Fruit fly (Drosophila melanogaster) whole organism, embryonic: ENCODE measurements around the gene Set2.

Experiments used
- Abd-B ChIP-seq: fragments of 200-800 bp; sonication (Bioruptor generic); optimal IDR thresholded peaks from 2 replicates; lab custom pipeline; 2018; ENCODE audit warnings: missing biosample characterization, mild to moderate bottlenecking, missing genetic modification characterization, moderate library complexity
- CG10565 ChIP-seq: fragments of 200-800 bp; sonication (Bioruptor generic); optimal IDR thresholded peaks from 3 replicates; lab custom pipeline; 2016; ENCODE audit warnings: missing biosample characterization, mild to moderate bottlenecking, missing genetic modification characterization
- CG11093 ChIP-seq: fragments of 200-800 bp; sonication (Bioruptor generic); IDR thresholded peaks from 3 replicates; pipeline ENCODE4 v1.3.6; 2022; ENCODE audit warnings: missing biosample characterization, missing genetic modification characterization
- CG11560 ChIP-seq: fragments of 200-800 bp; sonication (Bioruptor generic); IDR thresholded peaks from 3 replicates; pipeline ENCODE4 v1.3.6; 2022; ENCODE audit warnings: missing biosample characterization, missing genetic modification characterization
- CG13775 ChIP-seq: fragments of 200-800 bp; sonication (Bioruptor generic); optimal IDR thresholded peaks from 3 replicates; lab custom pipeline; 2017; ENCODE audit warnings: missing biosample characterization, mild to moderate bottlenecking, missing genetic modification characterization
- CG15011 ChIP-seq: fragments of 200-800 bp; sonication (Bioruptor generic); optimal IDR thresholded peaks from 3 replicates; lab custom pipeline; 2018; ENCODE audit warnings: missing biosample characterization, mild to moderate bottlenecking, missing genetic modification characterization
- CG17568 ChIP-seq: fragments of 200-800 bp; sonication (Bioruptor generic); optimal IDR thresholded peaks from 2 replicates; lab custom pipeline; 2018; ENCODE audit warnings: missing biosample characterization, mild to moderate bottlenecking, missing genetic modification characterization, moderate library complexity
- CG17612 ChIP-seq: fragments of 200-800 bp; sonication (Bioruptor generic); IDR thresholded peaks from 2 replicates; pipeline ENCODE4 v1.3.6; 2022; ENCODE audit warnings: missing biosample characterization, missing genetic modification characterization
- CG17802 ChIP-seq: fragments of 200-800 bp; sonication (Bioruptor generic); optimal IDR thresholded peaks from 2 replicates; lab custom pipeline; 2018; ENCODE audit warnings: missing biosample characterization, mild to moderate bottlenecking, missing genetic modification characterization, moderate library complexity
- CG1792 ChIP-seq: fragments of 200-800 bp; sonication (Bioruptor generic); optimal IDR thresholded peaks from 2 replicates; lab custom pipeline; 2016; ENCODE audit warnings: missing biosample characterization, missing genetic modification characterization
- CG30020 ChIP-seq: fragments of 200-800 bp; optimal IDR thresholded peaks from 2 replicates; lab custom pipeline; 2019; ENCODE audit warnings: missing biosample characterization, mild to moderate bottlenecking, missing genetic modification characterization, moderate library complexity
- CG30403 ChIP-seq: fragments of 200-800 bp; sonication (Bioruptor generic); optimal IDR thresholded peaks from 3 replicates; lab custom pipeline; 2016; ENCODE audit warnings: missing biosample characterization, missing genetic modification characterization
- CG31224 ChIP-seq: fragments of 200-800 bp; sonication (Bioruptor generic); IDR thresholded peaks from 2 replicates; pipeline ENCODE4 v1.3.6; 2022; ENCODE audit warnings: missing biosample characterization, missing genetic modification characterization
- CG32767 ChIP-seq: fragments of 200-800 bp; sonication (Bioruptor generic); IDR thresholded peaks from 2 replicates; pipeline ENCODE4 v1.3.6; 2022; ENCODE audit warnings: missing biosample characterization, missing genetic modification characterization
- CG3838 ChIP-seq: fragments of 200-800 bp; sonication (Bioruptor generic); optimal IDR thresholded peaks from 3 replicates; lab custom pipeline; 2016; ENCODE audit warnings: missing biosample characterization, missing genetic modification characterization
- CG3847 ChIP-seq: fragments of 200-800 bp; sonication (Bioruptor generic); IDR thresholded peaks from 2 replicates; pipeline ENCODE4 v1.3.6; 2022; ENCODE audit warnings: missing biosample characterization, missing genetic modification characterization
- CG4707 ChIP-seq: fragments of 200-800 bp; sonication (Bioruptor generic); optimal IDR thresholded peaks from 2 replicates; lab custom pipeline; 2018; ENCODE audit warnings: missing biosample characterization, mild to moderate bottlenecking, missing genetic modification characterization, moderate library complexity
- CG4730 ChIP-seq: fragments of 200-800 bp; sonication (Bioruptor generic); IDR thresholded peaks from 2 replicates; pipeline ENCODE4 v1.3.6; 2022; ENCODE audit warnings: missing biosample characterization, missing genetic modification characterization
- CG5245 ChIP-seq: fragments of 200-800 bp; sonication (Bioruptor generic); optimal IDR thresholded peaks from 3 replicates; lab custom pipeline; 2016; ENCODE audit warnings: missing biosample characterization, missing genetic modification characterization
- CG7928 ChIP-seq: fragments of 200-800 bp; sonication (Bioruptor generic); optimal IDR thresholded peaks from 2 replicates; lab custom pipeline; 2017; ENCODE audit warnings: missing biosample characterization, mild to moderate bottlenecking, missing genetic modification characterization
- CG8765 ChIP-seq: fragments of 200-800 bp; sonication (Bioruptor generic); IDR thresholded peaks from 2 replicates; pipeline ENCODE4 v1.3.6; 2022; ENCODE audit warnings: missing biosample characterization, missing genetic modification characterization
- CTCF ChIP-seq: fragments of 200-800 bp; sonication (Bioruptor generic); optimal IDR thresholded peaks from 2 replicates; lab custom pipeline; 2017; ENCODE audit warnings: missing biosample characterization, mild to moderate bottlenecking, missing genetic modification characterization, moderate library complexity
- Chrac-16 ChIP-seq: fragments of 200-800 bp; sonication (Bioruptor generic); optimal IDR thresholded peaks from 3 replicates; lab custom pipeline; 2016; ENCODE audit warnings: missing biosample characterization, missing genetic modification characterization
- Dll ChIP-seq: fragments of 200-800 bp; sonication (Bioruptor generic); IDR thresholded peaks from 4 replicates; pipeline ENCODE4 v1.3.6; 2022; ENCODE audit warnings: missing biosample characterization, missing genetic modification characterization; ENCODE audit not compliant: partially characterized antibody
- E2f1 ChIP-seq: fragments of 200-800 bp; sonication (Bioruptor generic); IDR thresholded peaks from 2 replicates; pipeline ENCODE4 v1.3.6; 2022; ENCODE audit warnings: missing biosample characterization, missing genetic modification characterization
- ERR ChIP-seq: fragments of 200-800 bp; sonication (Bioruptor generic); optimal IDR thresholded peaks from 2 replicates; lab custom pipeline; 2016; ENCODE audit warnings: missing biosample characterization, missing genetic modification characterization
- Eip74EF ChIP-seq, 2 experiments: fragments of 200-800 bp in 1 of 2; fragments of >200 bp in 1 of 2; sonication (Bioruptor generic) in 1 of 2; optimal IDR thresholded peaks; 2 replicates each; lab custom pipeline; 2017 to 2019; ENCODE audit warnings: missing biosample characterization in 2 of 2, missing genetic modification characterization in 2 of 2, mild to moderate bottlenecking in 1 of 2, moderate library complexity in 1 of 2
- Fer3 ChIP-seq: fragments of 200-800 bp; sonication (Bioruptor generic); optimal IDR thresholded peaks from 2 replicates; lab custom pipeline; 2018; ENCODE audit warnings: missing biosample characterization, mild to moderate bottlenecking, missing genetic modification characterization, moderate library complexity
- HHEX ChIP-seq: fragments of 200-800 bp; sonication (Bioruptor generic); optimal IDR thresholded peaks from 3 replicates; lab custom pipeline; 2017; ENCODE audit warnings: missing biosample characterization, mild to moderate bottlenecking, missing genetic modification characterization, missing genetic modification reagents
- Lim3 ChIP-seq: fragments of 200-800 bp; sonication (Bioruptor generic); IDR thresholded peaks from 2 replicates; pipeline ENCODE4 v1.3.6; 2022; ENCODE audit warnings: missing biosample characterization, missing genetic modification characterization
- MESR4 ChIP-seq: fragments of 200-800 bp; sonication (Bioruptor generic); optimal IDR thresholded peaks from 2 replicates; lab custom pipeline; 2018; ENCODE audit warnings: missing biosample characterization, mild to moderate bottlenecking, missing genetic modification characterization, moderate library complexity
- Neu2 ChIP-seq: fragments of 200-800 bp; sonication (Bioruptor generic); optimal IDR thresholded peaks from 3 replicates; lab custom pipeline; 2016; ENCODE audit warnings: missing biosample characterization, missing genetic modification characterization, borderline replicate concordance
- Nf-YC ChIP-seq: fragments of 200-800 bp; optimal IDR thresholded peaks from 3 replicates; lab custom pipeline; 2019; ENCODE audit warnings: missing biosample characterization, mild to moderate bottlenecking, missing genetic modification characterization, moderate library complexity
- Ptx1 ChIP-seq: fragments of 200-800 bp; sonication (Bioruptor generic); IDR thresholded peaks from 2 replicates; pipeline ENCODE4 v1.3.6; 2022; ENCODE audit warnings: missing biosample characterization, missing genetic modification characterization
- Sox100B ChIP-seq: fragments of 200-800 bp; sonication (Bioruptor generic); optimal IDR thresholded peaks from 3 replicates; lab custom pipeline; 2018; ENCODE audit warnings: missing biosample characterization, mild to moderate bottlenecking, missing genetic modification characterization
- ap ChIP-seq: fragments of 200-800 bp; sonication (Bioruptor generic); IDR thresholded peaks from 2 replicates; pipeline ENCODE4 v1.3.6; 2022; ENCODE audit warnings: missing biosample characterization, missing genetic modification characterization
- ase ChIP-seq: fragments of 200-800 bp; sonication (Bioruptor generic); IDR thresholded peaks from 3 replicates; pipeline ENCODE4 v1.3.6; 2022; ENCODE audit warnings: missing biosample characterization, missing genetic modification characterization
- croc ChIP-seq: fragments of 200-800 bp; sonication (Bioruptor generic); conservative IDR thresholded peaks from 3 replicates; pipeline ENCODE4 v1.3.6; 2022; ENCODE audit warnings: missing biosample characterization, missing genetic modification characterization
- ewg ChIP-seq: fragments of 200-800 bp; sonication (Bioruptor generic); optimal IDR thresholded peaks from 3 replicates; lab custom pipeline; 2017; ENCODE audit warnings: mild to moderate bottlenecking, missing biosample characterization, missing genetic modification reagents, missing genetic modification characterization
- gem ChIP-seq: fragments of 200-800 bp; sonication (Bioruptor generic); optimal IDR thresholded peaks from 2 replicates; lab custom pipeline; 2019; ENCODE audit warnings: missing biosample characterization, mild to moderate bottlenecking, missing genetic modification characterization, moderate library complexity
- jumu ChIP-seq: fragments of 200-800 bp; sonication (Bioruptor generic); optimal IDR thresholded peaks from 3 replicates; lab custom pipeline; 2016; ENCODE audit warnings: missing biosample characterization, missing genetic modification characterization
- lola ChIP-seq, 3 experiments: fragments of >200 bp in 2 of 3; fragments of 200-800 bp in 1 of 3; sonication (Bioruptor generic) in 1 of 3; optimal IDR thresholded peaks; 2 replicates each; lab custom pipeline; 2017 to 2019; ENCODE audit warnings: missing biosample characterization in 3 of 3, missing genetic modification characterization in 3 of 3, mild to moderate bottlenecking in 1 of 3, moderate library complexity in 1 of 3
- mirr ChIP-seq: fragments of 200-800 bp; sonication (Bioruptor generic); optimal IDR thresholded peaks from 3 replicates; lab custom pipeline; 2018; ENCODE audit warnings: missing biosample characterization, mild to moderate bottlenecking, missing genetic modification characterization
- prd ChIP-seq, 3 experiments: fragments of >200 bp in 2 of 3; fragments of 200-800 bp in 1 of 3; sonication (Bioruptor generic) in 1 of 3; optimal IDR thresholded peaks in 2 of 3; IDR thresholded peaks in 1 of 3; 2 replicates in 2 of 3; 3 replicates in 1 of 3; pipeline versions ENCODE4 v1.3.6 to Lab custom; 2017 to 2022; ENCODE audit warnings: missing biosample characterization in 1 of 3, missing genetic modification characterization in 1 of 3
- pros ChIP-seq: fragments of 200-800 bp; sonication (Bioruptor generic); optimal IDR thresholded peaks from 3 replicates; lab custom pipeline; 2019; ENCODE audit warnings: missing biosample characterization, mild to moderate bottlenecking, missing genetic modification characterization, moderate library complexity
- sc ChIP-seq, 3 experiments: fragments of >200 bp in 2 of 3; fragments of 200-800 bp in 1 of 3; sonication (Bioruptor generic) in 1 of 3; optimal IDR thresholded peaks; 2 replicates in 2 of 3; 3 replicates in 1 of 3; lab custom pipeline; 2017; ENCODE audit warnings: mild to moderate bottlenecking in 1 of 3, missing biosample characterization in 1 of 3, missing genetic modification characterization in 1 of 3, missing genetic modification reagents in 1 of 3
- wek ChIP-seq: fragments of 200-800 bp; sonication (Bioruptor generic); optimal IDR thresholded peaks from 3 replicates; lab custom pipeline; 2018; ENCODE audit warnings: missing biosample characterization, mild to moderate bottlenecking, missing genetic modification characterization, moderate library complexity
- z ChIP-seq: fragments of 200-800 bp; sonication (Bioruptor generic); IDR thresholded peaks from 3 replicates; pipeline ENCODE4 v1.3.6; 2022; ENCODE audit warnings: missing biosample characterization, missing genetic modification characterization

Gene Set2

dm6 chrX:13391174-13392040, 21.6 kb upstream of the Set2 start (continued):
- TF ChIP-seq CG15011 (GFP tag; lab: Kevin White, UChicago): peak; percentile 72
- TF ChIP-seq CG11560 (tag; lab: Robert Waterston, UW): peak; percentile 46; the same call in 1 of the 3 replicates
- peak; percentile 22 for TF ChIP-seq jumu (GFP tag; lab: Kevin White, UChicago)
- TF ChIP-seq gem (tag; lab: Kevin White, UChicago): peak; percentile 54
- no peak for TF ChIP-seq CG4730 (GFP tag; lab: Robert Waterston, UW)
- TF ChIP-seq Dll: no peak
- TF ChIP-seq Neu2 (GFP tag; lab: Kevin White, UChicago): no peak
- TF ChIP-seq ewg (GFP tag; lab: Kevin White, UChicago): no peak
- TF ChIP-seq CG1792: peak; percentile 1
- no peak for TF ChIP-seq wek (GFP tag; lab: Kevin White, UChicago)
- TF ChIP-seq ase: no peak
- no peak for TF ChIP-seq sc (optimal IDR thresholded peaks at IDR 0.05; lab: Kevin White, UChicago)
- no peak for TF ChIP-seq sc (GFP tag; optimal IDR thresholded peaks at IDR 0.05; lab: Kevin White, UChicago)
- TF ChIP-seq CG5245 (GFP tag; lab: Kevin White, UChicago): no peak
- TF ChIP-seq CG7928 (GFP tag; lab: Kevin White, UChicago): peak; percentile 20
- no peak for TF ChIP-seq Eip74EF (GFP tag; optimal IDR thresholded peaks at IDR 0.05; lab: Kevin White, UChicago)
- no peak for TF ChIP-seq CG17568
- no peak for TF ChIP-seq CG30020 (tag; lab: Kevin White, UChicago)
- TF ChIP-seq HHEX (GFP tag; lab: Kevin White, UChicago): peak; percentile 61
- TF ChIP-seq lola (GFP tag; optimal IDR thresholded peaks at IDR 0.05; lab: Kevin White, UChicago): no peak
- no peak for TF ChIP-seq pros (GFP tag; lab: Kevin White, UChicago)
- TF ChIP-seq Lim3 (GFP tag; lab: Robert Waterston, UW): no peak
- TF ChIP-seq CG13775 (GFP tag; lab: Kevin White, UChicago): peak; percentile 54
- no peak for TF ChIP-seq MESR4 (GFP tag; lab: Kevin White, UChicago)
- TF ChIP-seq prd (optimal IDR thresholded peaks at IDR 0.05; lab: Kevin White, UChicago): no peak
- peak; percentile 46; the same call in 2 of the 3 replicates for TF ChIP-seq prd (GFP tag; IDR thresholded peaks at IDR 0.05; lab: Robert Waterston, UW)
- no peak for TF ChIP-seq CTCF
- TF ChIP-seq CG17612 (GFP tag; lab: Robert Waterston, UW): no peak
- TF ChIP-seq Chrac-16 (GFP tag; lab: Kevin White, UChicago): peak; percentile 36
- peak; percentile 60; the same call in 1 of the 2 replicates for TF ChIP-seq CG31224 (GFP tag; lab: Robert Waterston, UW)
- no peak for TF ChIP-seq CG4707 (GFP tag; lab: Kevin White, UChicago)
- TF ChIP-seq ERR (GFP tag; lab: Kevin White, UChicago): peak; percentile 40
- peak; percentile 33; the same call in 1 of the 2 replicates for TF ChIP-seq Ptx1
- TF ChIP-seq CG30403 (GFP tag; lab: Kevin White, UChicago): peak; percentile 51
- TF ChIP-seq croc (GFP tag; lab: Robert Waterston, UW): no peak
- peak; percentile 43 for TF ChIP-seq CG3847
- TF ChIP-seq Nf-YC (tag; lab: Kevin White, UChicago): no peak
- no peak for TF ChIP-seq ap (GFP tag; lab: Robert Waterston, UW)
- no peak for TF ChIP-seq CG11093 (GFP tag; lab: Robert Waterston, UW)
- no peak for TF ChIP-seq mirr (GFP tag; lab: Kevin White, UChicago)
- TF ChIP-seq Abd-B (GFP tag; lab: Kevin White, UChicago): peak; percentile 5
- no peak for TF ChIP-seq CG17802 (tag; lab: Kevin White, UChicago)
- TF ChIP-seq z (GFP tag; lab: Robert Waterston, UW): no peak
- no peak for TF ChIP-seq E2f1
- no peak for TF ChIP-seq CG3838 (GFP tag; lab: Kevin White, UChicago)
- TF ChIP-seq CG10565: no peak
- peak; percentile 48 for TF ChIP-seq Fer3 (tag; lab: Kevin White, UChicago)
- TF ChIP-seq Sox100B (GFP tag; lab: Kevin White, UChicago): no peak
- TF ChIP-seq CG32767: no peak
- no peak; the same call in 1 of the 2 replicates for TF ChIP-seq CG8765 (GFP tag; lab: Robert Waterston, UW)
